Worm (Caenorhabditis elegans) whole organism, late embryonic: Measurements from ENCODE around the gene T12G3.4.

Experiments
- F13H6.1 ChIP-seq: sonication (generic microtip); optimal IDR thresholded peaks from 2 replicates; lab custom pipeline; 2016; ENCODE audit warnings: missing genetic modification characterization, missing compliant biosample characterization
- K02D7.2 ChIP-seq: sonication (generic microtip); optimal IDR thresholded peaks from 2 replicates; lab custom pipeline; 2017; ENCODE audit warnings: mild to moderate bottlenecking, missing genetic modification characterization, missing compliant biosample characterization
- ceh-30 ChIP-seq: fragments of 150-350 bp; optimal IDR thresholded peaks from 2 replicates; lab custom pipeline; 2014; ENCODE audit warnings: missing biosample characterization, missing genetic modification characterization
- ceh-31 ChIP-seq: sonication (generic microtip); optimal IDR thresholded peaks from 2 replicates; lab custom pipeline; 2016; ENCODE audit warnings: missing genetic modification characterization, missing compliant biosample characterization
- ceh-34 ChIP-seq: sonication (generic microtip); optimal IDR thresholded peaks from 2 replicates; lab custom pipeline; 2016; ENCODE audit warnings: mild to moderate bottlenecking, missing genetic modification characterization, missing compliant biosample characterization
- ceh-9 ChIP-seq: sonication (generic microtip); optimal IDR thresholded peaks from 2 replicates; lab custom pipeline; 2016; ENCODE audit warnings: mild to moderate bottlenecking, missing genetic modification characterization, inconsistent platforms, missing compliant biosample characterization
- che-1 ChIP-seq: sonication (generic microtip); optimal IDR thresholded peaks from 2 replicates; lab custom pipeline; 2016; ENCODE audit warnings: mild to moderate bottlenecking, missing genetic modification characterization, missing compliant biosample characterization
- nhr-11 ChIP-seq: fragments of 150-350 bp; optimal IDR thresholded peaks from 2 replicates; lab custom pipeline; 2014; ENCODE audit warnings: missing biosample characterization, missing genetic modification characterization
- pha-4 ChIP-seq: fragments of 150-350 bp; optimal IDR thresholded peaks from 2 replicates; lab custom pipeline; 2018; ENCODE audit warnings: missing biosample characterization, missing genetic modification reagents, missing genetic modification characterization
- rnt-1 ChIP-seq: sonication (generic microtip); optimal IDR thresholded peaks from 2 replicates; lab custom pipeline; 2016; ENCODE audit warnings: missing genetic modification characterization, missing compliant biosample characterization
- syd-9 ChIP-seq: sonication (generic microtip); optimal IDR thresholded peaks from 2 replicates; lab custom pipeline; 2016; ENCODE audit warnings: mild to moderate bottlenecking, missing genetic modification characterization, moderate library complexity, missing compliant biosample characterization
- unc-55 ChIP-seq: sonication (generic microtip); optimal IDR thresholded peaks from 2 replicates; lab custom pipeline; 2017; ENCODE audit warnings: missing biosample characterization, missing genetic modification reagents, missing genetic modification characterization
- zip-5 ChIP-seq: sonication (generic microtip); optimal IDR thresholded peaks from 2 replicates; lab custom pipeline; 2016; ENCODE audit warnings: missing genetic modification characterization, missing compliant biosample characterization

ce11 chrIV:12051049-12051792, 3.2 kb downstream of the T12G3.4 start, which contains the start of the genes bre-5 and spt-5:
- TF ChIP-seq K02D7.2 (tag; lab: Kevin White, UChicago) (no peak), ceh-30 (no peak), pha-4 (no peak), syd-9 (no peak), F13H6.1 (tag; lab: Kevin White, UChicago) (no peak), che-1 (tag; lab: Kevin White, UChicago) (no peak), rnt-1 (no peak), nhr-11 (no peak), unc-55 (GFP tag; lab: Kevin White, UChicago) (no peak), ceh-34 (no peak), ceh-31 (tag; lab: Kevin White, UChicago) (no peak), ceh-9 (tag; lab: Kevin White, UChicago) (no peak), zip-5 (tag; lab: Kevin White, UChicago) (no peak)
